Worm (Caenorhabditis elegans) whole organism, young adult: ENCODE results near the gene clc-21.

Experiments used
- B0019.2 ChIP-seq: fragments of 200-800 bp; sonication (Bioruptor generic); conservative IDR thresholded peaks from 2 replicates; pipeline ENCODE4 v1.3.6; 2022; ENCODE audit warnings: missing genetic modification reagents, missing genetic modification characterization, missing compliant biosample characterization
- F37B4.10 ChIP-seq: fragments of 200-800 bp; sonication (Bioruptor generic); IDR thresholded peaks from 2 replicates; pipeline ENCODE4 v1.3.6; 2022; ENCODE audit warnings: missing genetic modification characterization, missing compliant biosample characterization
- F49E8.2 ChIP-seq: sonication (generic microtip); optimal IDR thresholded peaks from 3 replicates; lab custom pipeline; 2017; ENCODE audit warnings: missing genetic modification characterization, mild to moderate bottlenecking, missing compliant biosample characterization, antibody characterized with exemption, moderate library complexity; ENCODE audit not compliant: insufficient read depth
- F52B5.7 ChIP-seq: sonication (generic microtip); optimal IDR thresholded peaks from 2 replicates; lab custom pipeline; 2016; ENCODE audit warnings: mild to moderate bottlenecking, missing genetic modification characterization, missing compliant biosample characterization
- T07F8.4 ChIP-seq: sonication (generic microtip); optimal IDR thresholded peaks from 2 replicates; lab custom pipeline; 2016; ENCODE audit warnings: mild to moderate bottlenecking, missing genetic modification characterization, moderate library complexity, missing compliant biosample characterization
- T26A5.8 ChIP-seq: sonication (generic microtip); optimal IDR thresholded peaks from 2 replicates; lab custom pipeline; 2016; ENCODE audit warnings: missing genetic modification characterization, missing compliant biosample characterization
- Y53F4B.3 ChIP-seq: fragments of 200-800 bp; sonication (Bioruptor generic); IDR thresholded peaks from 2 replicates; pipeline ENCODE4 v1.3.6; 2022; ENCODE audit warnings: missing genetic modification reagents, missing genetic modification characterization, missing compliant biosample characterization
- Y67H2A.10 ChIP-seq: fragments of 200-800 bp; sonication (Bioruptor generic); conservative IDR thresholded peaks from 2 replicates; pipeline ENCODE4 v1.3.6; 2022; ENCODE audit warnings: missing genetic modification reagents, missing genetic modification characterization, missing compliant biosample characterization
- Y79H2A.3 ChIP-seq: fragments of 200-800 bp; sonication (Bioruptor generic); conservative IDR thresholded peaks from 2 replicates; pipeline ENCODE4 v1.3.6; 2022; ENCODE audit warnings: missing genetic modification reagents, missing genetic modification characterization, missing compliant biosample characterization
- ZK185.1 ChIP-seq: sonication (generic microtip); optimal IDR thresholded peaks from 2 replicates; lab custom pipeline; 2016; ENCODE audit warnings: mild to moderate bottlenecking, missing genetic modification characterization, missing compliant biosample characterization; ENCODE audit not compliant: poor library complexity, severe bottlenecking
- aptf-3 ChIP-seq: fragments of 200-800 bp; sonication (Bioruptor generic); IDR thresholded peaks from 2 replicates; pipeline ENCODE4 v1.3.6; 2022; ENCODE audit warnings: missing genetic modification characterization, missing compliant biosample characterization
- atf-7 ChIP-seq: sonication (generic microtip); optimal IDR thresholded peaks from 2 replicates; lab custom pipeline; 2017; ENCODE audit warnings: mild to moderate bottlenecking, missing genetic modification characterization, missing compliant biosample characterization
- athp-1 ChIP-seq: sonication (generic microtip); optimal IDR thresholded peaks from 2 replicates; lab custom pipeline; 2017; ENCODE audit warnings: mild to moderate bottlenecking, missing genetic modification characterization, missing compliant biosample characterization
- attf-5 ChIP-seq: fragments of 200-800 bp; sonication (Bioruptor generic); optimal IDR thresholded peaks from 2 replicates; lab custom pipeline; 2018; ENCODE audit warnings: mild to moderate bottlenecking, missing genetic modification characterization, missing compliant biosample characterization
- ccch-3 ChIP-seq: fragments of 200-800 bp; sonication (Bioruptor generic); optimal IDR thresholded peaks from 2 replicates; lab custom pipeline; 2018; ENCODE audit warnings: mild to moderate bottlenecking, missing genetic modification characterization, missing compliant biosample characterization
- cebp-1 ChIP-seq, 2 experiments: fragments of 200-800 bp in 1 of 2; sonication (Bioruptor generic) in 1 of 2; sonication (generic microtip) in 1 of 2; IDR thresholded peaks in 1 of 2; optimal IDR thresholded peaks in 1 of 2; 2 replicates each; pipeline versions ENCODE4 v1.3.6 to Lab custom; 2017 to 2022; ENCODE audit warnings: missing compliant biosample characterization in 2 of 2, missing genetic modification characterization in 2 of 2, mild to moderate bottlenecking in 1 of 2, missing genetic modification reagents in 1 of 2, moderate library complexity in 1 of 2
- dpl-1 ChIP-seq: fragments of 150-350 bp; optimal IDR thresholded peaks from 2 replicates; lab custom pipeline; 2014; ENCODE audit warnings: missing biosample characterization, missing genetic modification reagents, missing genetic modification characterization
- egrh-3 ChIP-seq: fragments of 200-800 bp; sonication (Bioruptor generic); IDR thresholded peaks from 2 replicates; pipeline ENCODE4 v1.3.6; 2022; ENCODE audit warnings: missing genetic modification reagents, missing genetic modification characterization, missing compliant biosample characterization
- let-526 ChIP-seq: fragments of 200-800 bp; sonication (Bioruptor generic); IDR thresholded peaks from 2 replicates; pipeline ENCODE4 v1.3.6; 2022; ENCODE audit warnings: missing genetic modification reagents, missing genetic modification characterization, missing compliant biosample characterization
- let-607 ChIP-seq, 2 experiments: fragments of 200-800 bp in 1 of 2; sonication (Bioruptor generic) in 1 of 2; sonication (generic microtip) in 1 of 2; optimal IDR thresholded peaks; 2 replicates each; lab custom pipeline; 2016 to 2018; ENCODE audit warnings: mild to moderate bottlenecking in 2 of 2, missing compliant biosample characterization in 2 of 2, missing genetic modification characterization in 2 of 2, moderate library complexity in 2 of 2, missing genotype in 1 of 2
- lin-35 ChIP-seq, 3 experiments: fragments of 150-350 bp in 2 of 3; sonication (generic microtip) in 1 of 3; optimal IDR thresholded peaks; 2 replicates each; lab custom pipeline; 2014 to 2018; ENCODE audit warnings: missing biosample characterization in 3 of 3, missing genetic modification characterization in 3 of 3, missing genetic modification reagents in 3 of 3
- lsy-27 ChIP-seq: sonication (generic microtip); optimal IDR thresholded peaks from 2 replicates; lab custom pipeline; 2017; ENCODE audit warnings: missing genetic modification characterization, mild to moderate bottlenecking, missing compliant biosample characterization, antibody characterized with exemption, missing genotype, borderline replicate concordance; ENCODE audit not compliant: insufficient read depth
- madf-8 ChIP-seq: fragments of 200-800 bp; sonication (Bioruptor generic); conservative IDR thresholded peaks from 2 replicates; pipeline ENCODE4 v1.3.6; 2022; ENCODE audit warnings: missing genetic modification reagents, missing genetic modification characterization, missing compliant biosample characterization
- nhr-179 ChIP-seq: sonication (generic microtip); optimal IDR thresholded peaks from 2 replicates; lab custom pipeline; 2016; ENCODE audit warnings: mild to moderate bottlenecking, missing genetic modification characterization, missing compliant biosample characterization
- nhr-80 ChIP-seq: sonication (generic microtip); optimal IDR thresholded peaks from 2 replicates; lab custom pipeline; 2016; ENCODE audit warnings: missing genetic modification characterization, missing compliant biosample characterization
- rcor-1 ChIP-seq: fragments of 200-800 bp; sonication (Bioruptor generic); IDR thresholded peaks from 2 replicates; pipeline ENCODE4 v1.3.6; 2022; ENCODE audit warnings: missing genetic modification reagents, missing genetic modification characterization, missing compliant biosample characterization
- rec-8 ChIP-seq, 2 experiments: sonication (generic microtip); optimal IDR thresholded peaks; 2 replicates each; lab custom pipeline; 2016; ENCODE audit warnings: mild to moderate bottlenecking in 2 of 2, missing genetic modification characterization in 2 of 2, missing genetic modification reagents in 2 of 2, missing genotype in 2 of 2, missing biosample characterization in 1 of 2, missing compliant biosample characterization in 1 of 2, moderate library complexity in 1 of 2
- sea-2 ChIP-seq: fragments of 200-800 bp; sonication (Bioruptor generic); IDR thresholded peaks from 2 replicates; pipeline ENCODE4 v1.3.6; 2022; ENCODE audit warnings: missing genetic modification characterization, missing compliant biosample characterization
- somi-1 ChIP-seq: fragments of 200-800 bp; sonication (Bioruptor generic); optimal IDR thresholded peaks from 2 replicates; lab custom pipeline; 2018; ENCODE audit warnings: mild to moderate bottlenecking, missing genetic modification characterization, missing compliant biosample characterization
- sptf-2 ChIP-seq: fragments of 200-800 bp; sonication (Bioruptor generic); optimal IDR thresholded peaks from 2 replicates; lab custom pipeline; 2018; ENCODE audit warnings: mild to moderate bottlenecking, missing genetic modification characterization, missing compliant biosample characterization
- tbp1 ChIP-seq: fragments of 200-800 bp; sonication (Bioruptor generic); optimal IDR thresholded peaks from 2 replicates; lab custom pipeline; 2018; ENCODE audit warnings: mild to moderate bottlenecking, missing genetic modification characterization, missing compliant biosample characterization
- ztf-18 ChIP-seq: sonication (generic microtip); optimal IDR thresholded peaks from 2 replicates; lab custom pipeline; 2016; ENCODE audit warnings: missing genotype, mild to moderate bottlenecking, missing genetic modification characterization, missing compliant biosample characterization
- ztf-28 ChIP-seq: fragments of 200-800 bp; sonication (Bioruptor generic); IDR thresholded peaks from 2 replicates; pipeline ENCODE4 v1.3.6; 2022; ENCODE audit warnings: missing genetic modification reagents, missing genetic modification characterization, missing compliant biosample characterization
- ztf-3 ChIP-seq: fragments of 200-800 bp; sonication (Bioruptor generic); optimal IDR thresholded peaks from 2 replicates; lab custom pipeline; 2018; ENCODE audit warnings: mild to moderate bottlenecking, missing genetic modification characterization, missing compliant biosample characterization

Gene clc-21

ce11 chrV:17429262-17429661 is 12.3 kb downstream of the clc-21 start:
- TF ChIP-seq egrh-3 (GFP tag; lab: Robert Waterston, UW) (peak; percentile 49; the same call in 1 of the 2 replicates), aptf-3 (GFP tag; lab: Robert Waterston, UW) (no peak), nhr-179 (tag; lab: Kevin White, UChicago) (no peak), sea-2 (GFP tag; lab: Robert Waterston, UW) (peak; percentile 88; the same call in 1 of the 2 replicates), ztf-18 (tag; lab: Kevin White, UChicago) (no peak), rcor-1 (GFP tag; lab: Robert Waterston, UW) (no peak), Y79H2A.3 (GFP tag; lab: Robert Waterston, UW) (0 out of 2 replicates have a peak, but pooled peaks have one; percentile 14), ztf-3 (no peak), F37B4.10 (GFP tag; lab: Robert Waterston, UW) (0 out of 2 replicates have a peak, but pooled peaks have one; percentile 59)

ce11 chrV:17430066-17430465 is 13.1 kb downstream of the clc-21 start, which contains the start of gene T27C5.10:
TSS of gene T27C5.10 (minus strand) at chrV:17430166.
- TF ChIP-seq dpl-1 (GFP tag; lab: Kevin White, UChicago) (no peak), let-607 (tag; optimal IDR thresholded peaks at IDR 0.05; lab: Kevin White, UChicago) (no peak), T26A5.8 (tag; lab: Kevin White, UChicago) (no peak), let-526 (no peak), lsy-27 (no peak), ccch-3 (GFP tag; lab: Kevin White, UChicago) (no peak), somi-1 (GFP tag; lab: Kevin White, UChicago) (no peak), aptf-3 (GFP tag; lab: Robert Waterston, UW) (no peak), ztf-28 (no peak)

- TF ChIP-seq attf-5 (GFP tag; lab: Kevin White, UChicago) (no peak), F52B5.7 (no peak), ZK185.1 (tag; lab: Kevin White, UChicago) (no peak), tbp1 (GFP tag; lab: Kevin White, UChicago) (no peak), egrh-3 (GFP tag; lab: Robert Waterston, UW) (no peak), T07F8.4 (tag; lab: Kevin White, UChicago) (no peak), madf-8 (no peak), B0019.2 (no peak), atf-7 (no peak), Y67H2A.10 (GFP tag; lab: Robert Waterston, UW) (no peak), cebp-1 (GFP tag; IDR thresholded peaks at IDR 0.05; lab: Robert Waterston, UW) (no peak), cebp-1 (tag; optimal IDR thresholded peaks at IDR 0.05; lab: Kevin White, UChicago) (no peak), Y53F4B.3 (GFP tag; lab: Robert Waterston, UW) (no peak), athp-1 (no peak), sptf-2 (GFP tag; lab: Kevin White, UChicago) (no peak), rec-8 (tag; optimal IDR thresholded peaks at IDR 0.05; lab: Kevin White, UChicago) (no peak), lin-35 (GFP tag; optimal IDR thresholded peaks at IDR 0.05; lab: Kevin White, UChicago) (no peak), F49E8.2 (tag; lab: Kevin White, UChicago) (no peak), nhr-80 (no peak), ztf-3 (no peak)
Observed at ce11 chrV:17430903-17431302, 14.0 kb downstream of the clc-21 start, which contains the start of gene srbc-27. TSS of gene srbc-27 (plus strand) at chrV:17431203.
